Worm (Caenorhabditis elegans) whole organism, L4 larva: Measurements from ENCODE around the gene R10E11.9.
A peak's percentile ranks its signal among the peaks of the same experiment; 100 is the strongest.

ENCODE experiments used
- D1046.2 ChIP-seq: fragments of 200-800 bp; sonication (Bioruptor generic); IDR thresholded peaks from 2 replicates; pipeline ENCODE4 v1.3.6; 2022; ENCODE audit warnings: missing genetic modification characterization, missing compliant biosample characterization
- F10B5.3 ChIP-seq: sonication (generic microtip); optimal IDR thresholded peaks from 2 replicates; lab custom pipeline; 2016; ENCODE audit warnings: mild to moderate bottlenecking, missing genetic modification characterization, missing compliant biosample characterization
- F26F4.8 ChIP-seq: fragments of 200-800 bp; sonication (Bioruptor generic); conservative IDR thresholded peaks from 2 replicates; pipeline ENCODE4 v1.3.6; 2022; ENCODE audit warnings: missing genetic modification characterization, missing compliant biosample characterization
- F37D6.2 ChIP-seq: sonication (generic microtip); optimal IDR thresholded peaks from 2 replicates; lab custom pipeline; 2016; ENCODE audit warnings: mild to moderate bottlenecking, missing genetic modification characterization, missing compliant biosample characterization
- F44E2.7 ChIP-seq: fragments of 200-800 bp; sonication (Bioruptor generic); IDR thresholded peaks from 2 replicates; pipeline ENCODE4 v2.1.2; 2022; ENCODE audit warnings: missing genetic modification characterization, missing compliant biosample characterization
- F49E8.2 ChIP-seq: sonication (generic microtip); optimal IDR thresholded peaks from 2 replicates; lab custom pipeline; 2016; ENCODE audit warnings: missing compliant biosample characterization, mild to moderate bottlenecking, missing genetic modification characterization, borderline replicate concordance
- R02D3.7 ChIP-seq: fragments of 150-350 bp; sonication (generic microtip); optimal IDR thresholded peaks from 3 replicates; lab custom pipeline; 2014; ENCODE audit warnings: missing biosample characterization, missing genetic modification characterization
- T20F7.1 ChIP-seq: fragments of 200-800 bp; sonication (Bioruptor generic); optimal IDR thresholded peaks from 2 replicates; lab custom pipeline; 2018; ENCODE audit warnings: mild to moderate bottlenecking, missing genetic modification characterization, missing compliant biosample characterization
- T26A8.4 ChIP-seq: fragments of 200-800 bp; sonication (Bioruptor generic); IDR thresholded peaks from 2 replicates; pipeline ENCODE4 v1.3.6; 2022; ENCODE audit warnings: missing genetic modification characterization, missing compliant biosample characterization
- Y105C5A.15 ChIP-seq: fragments of 200-800 bp; sonication (Bioruptor generic); IDR thresholded peaks from 2 replicates; pipeline ENCODE4 v1.3.6; 2022; ENCODE audit warnings: missing genetic modification characterization, missing compliant biosample characterization
- Y48G9A.11 ChIP-seq: fragments of 200-800 bp; sonication (Bioruptor generic); IDR thresholded peaks from 2 replicates; pipeline ENCODE4 v1.3.6; 2022; ENCODE audit warnings: missing genetic modification reagents, missing genetic modification characterization, missing compliant biosample characterization
- Y5F2A.4 ChIP-seq: fragments of 200-800 bp; sonication (Bioruptor generic); optimal IDR thresholded peaks from 2 replicates; lab custom pipeline; 2018; ENCODE audit warnings: mild to moderate bottlenecking, missing genetic modification characterization, missing compliant biosample characterization
- aha-1 ChIP-seq: fragments of 150-350 bp; peaks from one replicate; lab custom pipeline; 2014; ENCODE audit warnings: missing biosample characterization, missing genetic modification characterization
- aly-2 ChIP-seq: sonication (generic microtip); optimal IDR thresholded peaks from 2 replicates; lab custom pipeline; 2018; ENCODE audit warnings: missing biosample characterization, missing genetic modification characterization
- ceh-20 ChIP-seq: fragments of 200-800 bp; sonication (Bioruptor generic); IDR thresholded peaks from 2 replicates; pipeline ENCODE4 v1.3.6; 2022; ENCODE audit warnings: missing genetic modification reagents, missing genetic modification characterization, missing compliant biosample characterization
- ceh-28 ChIP-seq: fragments of 150-350 bp; optimal IDR thresholded peaks from 2 replicates; lab custom pipeline; 2014; ENCODE audit warnings: missing biosample characterization, missing genetic modification reagents, missing genetic modification characterization
- ceh-44 ChIP-seq: fragments of 200-800 bp; sonication (Bioruptor generic); IDR thresholded peaks from 2 replicates; pipeline ENCODE4 v1.3.6; 2022; ENCODE audit warnings: missing genetic modification reagents, missing genetic modification characterization, missing compliant biosample characterization
- ces-1 ChIP-seq: fragments of 150-350 bp; sonication (generic microtip); optimal IDR thresholded peaks from 4 replicates; lab custom pipeline; 2014; ENCODE audit warnings: missing biosample characterization, missing genetic modification reagents, missing genetic modification characterization
- cey-2 ChIP-seq: sonication (generic microtip); optimal IDR thresholded peaks from 3 replicates; lab custom pipeline; 2017; ENCODE audit warnings: missing genetic modification characterization, mild to moderate bottlenecking, missing compliant biosample characterization, antibody characterized with exemption, borderline replicate concordance; ENCODE audit not compliant: insufficient read depth
- ctbp-1 ChIP-seq: fragments of 200-800 bp; sonication (Bioruptor generic); IDR thresholded peaks from 2 replicates; pipeline ENCODE4 v1.3.6; 2022; ENCODE audit warnings: missing genetic modification reagents, missing genetic modification characterization, missing compliant biosample characterization
- daf-8 ChIP-seq: fragments of 200-800 bp; sonication (Bioruptor generic); IDR thresholded peaks from 2 replicates; pipeline ENCODE4 v1.3.6; 2022; ENCODE audit warnings: missing genetic modification characterization, missing compliant biosample characterization
- dpl-1 ChIP-seq: fragments of 150-350 bp; optimal IDR thresholded peaks from 2 replicates; lab custom pipeline; 2014; ENCODE audit warnings: missing biosample characterization, missing genetic modification reagents, missing genetic modification characterization
- dve-1 ChIP-seq: sonication (generic microtip); optimal IDR thresholded peaks from 2 replicates; lab custom pipeline; 2017; ENCODE audit warnings: antibody characterized with exemption, mild to moderate bottlenecking, missing genetic modification characterization, missing compliant biosample characterization; ENCODE audit not compliant: insufficient read depth
- egl-27 ChIP-seq: sonication (generic microtip); optimal IDR thresholded peaks from 3 replicates; lab custom pipeline; 2017; ENCODE audit warnings: missing biosample characterization, missing genetic modification reagents, missing genetic modification characterization
- egl-43 ChIP-seq: fragments of 200-800 bp; sonication (Bioruptor generic); IDR thresholded peaks from 2 replicates; pipeline ENCODE4 v1.3.6; 2022; ENCODE audit warnings: missing genetic modification reagents, missing genetic modification characterization, missing compliant biosample characterization
- fkh-10 ChIP-seq: fragments of 150-350 bp; optimal IDR thresholded peaks from 2 replicates; lab custom pipeline; 2014; ENCODE audit warnings: missing biosample characterization, missing genetic modification reagents, missing genetic modification characterization
- hif-1 ChIP-seq, 2 experiments: sonication (generic microtip); optimal IDR thresholded peaks; 2 replicates each; lab custom pipeline; 2016 to 2017; ENCODE audit warnings: missing compliant biosample characterization in 2 of 2, missing genetic modification characterization in 2 of 2, missing genetic modification reagents in 2 of 2, missing genotype in 2 of 2, mild to moderate bottlenecking in 1 of 2
- hlh-30 ChIP-seq: sonication (generic microtip); optimal IDR thresholded peaks from 2 replicates; lab custom pipeline; 2017; ENCODE audit warnings: antibody characterized with exemption, mild to moderate bottlenecking, missing genetic modification characterization, missing compliant biosample characterization; ENCODE audit not compliant: insufficient read depth
- hmg-1.1 ChIP-seq: fragments of 200-800 bp; sonication (Bioruptor generic); IDR thresholded peaks from 2 replicates; pipeline ENCODE4 v1.3.6; 2022; ENCODE audit warnings: missing genetic modification reagents, missing genetic modification characterization, missing compliant biosample characterization
- lim-7 ChIP-seq: fragments of 200-800 bp; sonication (Bioruptor generic); IDR thresholded peaks from 2 replicates; pipeline ENCODE4 v1.3.6; 2022; ENCODE audit warnings: missing genetic modification characterization, missing compliant biosample characterization
- lin-15B ChIP-seq: fragments of 150-350 bp; sonication (generic microtip); optimal IDR thresholded peaks from 3 replicates; lab custom pipeline; 2014; ENCODE audit warnings: missing biosample characterization, missing genetic modification characterization
- lin-29 ChIP-seq: fragments of 200-800 bp; sonication (Bioruptor generic); IDR thresholded peaks from 2 replicates; pipeline ENCODE4 v1.3.6; 2022; ENCODE audit warnings: missing genetic modification reagents, missing genetic modification characterization, missing compliant biosample characterization
- lir-3 ChIP-seq: sonication (generic microtip); optimal IDR thresholded peaks from 2 replicates; lab custom pipeline; 2016; ENCODE audit warnings: mild to moderate bottlenecking, missing genetic modification characterization, missing compliant biosample characterization
- mdt-29 ChIP-seq: fragments of 200-800 bp; sonication (Bioruptor generic); IDR thresholded peaks from 2 replicates; pipeline ENCODE4 v1.3.6; 2022; ENCODE audit warnings: missing genetic modification reagents, missing genetic modification characterization, missing compliant biosample characterization
- mxl-3 ChIP-seq: fragments of 200-800 bp; sonication (Bioruptor generic); optimal IDR thresholded peaks from 2 replicates; lab custom pipeline; 2018; ENCODE audit warnings: mild to moderate bottlenecking, missing genetic modification characterization, missing compliant biosample characterization
- nhr-102 ChIP-seq: sonication (generic microtip); optimal IDR thresholded peaks from 2 replicates; lab custom pipeline; 2016; ENCODE audit warnings: mild to moderate bottlenecking, missing genetic modification characterization, moderate library complexity, missing compliant biosample characterization
- nhr-237 ChIP-seq: sonication (generic microtip); optimal IDR thresholded peaks from 2 replicates; lab custom pipeline; 2017; ENCODE audit warnings: missing biosample characterization, missing genetic modification characterization
- nhr-42 ChIP-seq: fragments of 200-800 bp; sonication (Bioruptor generic); IDR thresholded peaks from 2 replicates; pipeline ENCODE4 v1.3.6; 2022; ENCODE audit warnings: missing genetic modification characterization, missing compliant biosample characterization
- nhr-76 ChIP-seq: fragments of 150-350 bp; optimal IDR thresholded peaks from 2 replicates; lab custom pipeline; 2014; ENCODE audit warnings: missing biosample characterization, missing genetic modification characterization
- php-3 ChIP-seq: fragments of 200-800 bp; sonication (Bioruptor generic); IDR thresholded peaks from 2 replicates; pipeline ENCODE4 v1.3.6; 2022; ENCODE audit warnings: missing genetic modification reagents, missing genetic modification characterization, missing compliant biosample characterization
- pqm-1 ChIP-seq: sonication (generic microtip); optimal IDR thresholded peaks from 2 replicates; lab custom pipeline; 2017; ENCODE audit warnings: missing biosample characterization, missing genetic modification characterization
- saeg-2 ChIP-seq: fragments of 200-800 bp; sonication (Bioruptor generic); IDR thresholded peaks from 2 replicates; pipeline ENCODE4 v1.3.6; 2022; ENCODE audit warnings: missing genetic modification reagents, missing genetic modification characterization, missing compliant biosample characterization
- skn-1 ChIP-seq: fragments of 150-350 bp; optimal IDR thresholded peaks from 2 replicates; lab custom pipeline; 2014; ENCODE audit warnings: missing biosample characterization, missing genetic modification characterization
- spr-3 ChIP-seq: fragments of 200-800 bp; sonication (Bioruptor generic); optimal IDR thresholded peaks from 2 replicates; lab custom pipeline; 2018; ENCODE audit warnings: mild to moderate bottlenecking, missing genetic modification characterization, missing compliant biosample characterization
- unc-39 ChIP-seq: sonication (generic microtip); optimal IDR thresholded peaks from 2 replicates; lab custom pipeline; 2017; ENCODE audit warnings: missing biosample characterization, missing genetic modification characterization
- unc-62 ChIP-seq, 3 experiments: fragments of 150-350 bp in 1 of 3; sonication (generic microtip); optimal IDR thresholded peaks in 2 of 3; peaks in 1 of 3; 1 replicate in 1 of 3; 2 replicates in 2 of 3; lab custom pipeline; 2014 to 2017; ENCODE audit warnings: missing biosample characterization in 3 of 3, missing genetic modification characterization in 3 of 3, missing genetic modification reagents in 3 of 3, missing genotype in 1 of 3
- vab-7 ChIP-seq: fragments of 200-800 bp; sonication (Bioruptor generic); IDR thresholded peaks from 2 replicates; pipeline ENCODE4 v1.3.6; 2022; ENCODE audit warnings: missing genetic modification reagents, missing genetic modification characterization, missing compliant biosample characterization
- ztf-11 ChIP-seq: fragments of 150-350 bp; optimal IDR thresholded peaks from 2 replicates; lab custom pipeline; 2014; ENCODE audit warnings: missing biosample characterization, missing genetic modification characterization
- ztf-7 ChIP-seq: fragments of 150-350 bp; optimal IDR thresholded peaks from 2 replicates; lab custom pipeline; 2014; ENCODE audit warnings: missing biosample characterization, missing genetic modification characterization

The R10E11.9 gene

ce11 chrIII:9782011-9782436 lies 11.4 kb downstream of the R10E11.9 start, which contains the start of gene vha-2 (continued):
- TF ChIP-seq nhr-76 (tag; lab: Kevin White, UChicago) (no peak), mxl-3 (GFP tag; lab: Kevin White, UChicago) (no peak), aly-2 (tag; lab: Kevin White, UChicago) (no peak), vab-7 (GFP tag; lab: Robert Waterston, UW) (no peak), unc-39 (tag; lab: Kevin White, UChicago) (no peak), daf-8 (GFP tag; lab: Robert Waterston, UW) (0 out of 2 replicates have a peak, but pooled peaks have one; percentile 10), egl-43 (0 out of 2 replicates have a peak, but pooled peaks have one; percentile 47), ces-1 (GFP tag; lab: Kevin White, UChicago) (no peak), T26A8.4 (GFP tag; lab: Robert Waterston, UW) (no peak; the same call in 1 of the 2 replicates), fkh-10 (no peak), spr-3 (GFP tag; lab: Kevin White, UChicago) (no peak), T20F7.1 (GFP tag; lab: Kevin White, UChicago) (peak; percentile 61), pqm-1 (tag; lab: Kevin White, UChicago) (no peak), unc-62 (GFP tag; optimal IDR thresholded peaks at IDR 0.05 in 1 of 2; lab: Kevin White, UChicago) (peak in 1 of 2 experiments; percentile 91), unc-62 (tag; optimal IDR thresholded peaks at IDR 0.05; lab: Kevin White, UChicago) (no peak), D1046.2 (GFP tag; lab: Robert Waterston, UW) (no peak), php-3 (GFP tag; lab: Robert Waterston, UW) (no peak), aha-1 (tag; lab: Kevin White, UChicago) (no peak), F26F4.8 (no peak), Y5F2A.4 (GFP tag; lab: Kevin White, UChicago) (no peak), F44E2.7 (no peak), egl-27 (no peak), nhr-237 (tag; lab: Kevin White, UChicago) (no peak)

- TF ChIP-seq hif-1 (tag; optimal IDR thresholded peaks at IDR 0.05; lab: Kevin White, UChicago) (peak in 1 of 2 experiments; percentile 58), ztf-7 (tag; lab: Kevin White, UChicago) (peak; percentile 22), F37D6.2 (tag; lab: Kevin White, UChicago) (peak; percentile 7), Y48G9A.11 (GFP tag; lab: Robert Waterston, UW) (no peak), cey-2 (tag; lab: Kevin White, UChicago) (no peak), F49E8.2 (no peak), ceh-20 (GFP tag; lab: Robert Waterston, UW) (no peak), saeg-2 (no peak), mxl-3 (GFP tag; lab: Kevin White, UChicago) (peak; percentile 86), lin-15B (peak; percentile 40), F10B5.3 (tag; lab: Kevin White, UChicago) (no peak), dpl-1 (GFP tag; lab: Kevin White, UChicago) (peak; percentile 74), spr-3 (GFP tag; lab: Kevin White, UChicago) (no peak), egl-43 (0 out of 2 replicates have a peak, but pooled peaks have one; percentile 29), R02D3.7 (tag; lab: Kevin White, UChicago) (no peak), nhr-42 (GFP tag; lab: Robert Waterston, UW) (no peak; the same call in 1 of the 2 replicates), lir-3 (no peak), skn-1 (tag; lab: Kevin White, UChicago) (peak; percentile 4), mdt-29 (GFP tag; lab: Robert Waterston, UW) (peak; percentile 71; the same call in 1 of the 2 replicates), ctbp-1 (GFP tag; lab: Robert Waterston, UW) (peak; percentile 52), ceh-28 (no peak), ceh-44 (peak; percentile 42; the same call in 1 of the 2 replicates), nhr-102 (tag; lab: Kevin White, UChicago) (peak; percentile 63), ztf-11 (no peak), lin-29 (no peak), hlh-30 (tag; lab: Kevin White, UChicago) (peak; percentile 70), hmg-1.1 (GFP tag; lab: Robert Waterston, UW) (peak; percentile 77), lim-7 (GFP tag; lab: Robert Waterston, UW) (no peak), dve-1 (peak; percentile 94), Y105C5A.15 (no peak)
These were observed 12.7 kb downstream of the R10E11.9 start, which contains the start of gene vha-1 for ce11 chrIII:9780665-9781304. Gene vha-1 (plus strand): TSS chrIII:9781254.
